Worm (Caenorhabditis elegans) whole organism, L1 larva: Measurements from ENCODE around the gene ver-3.

Experiments used
- Y116A8C.19 ChIP-seq: sonication (generic microtip); optimal IDR thresholded peaks from 2 replicates; lab custom pipeline; 2016; ENCODE audit warnings: missing compliant biosample characterization, missing genetic modification characterization, borderline replicate concordance
- ama-1 ChIP-seq: fragments of 150-350 bp; optimal IDR thresholded peaks from 2 replicates; lab custom pipeline; 2014
- egl-13 ChIP-seq: sonication (generic microtip); optimal IDR thresholded peaks from 2 replicates; lab custom pipeline; 2016; ENCODE audit warnings: missing genotype, missing genetic modification reagents, missing genetic modification characterization, missing compliant biosample characterization
- snu-23 ChIP-seq: sonication (generic microtip); optimal IDR thresholded peaks from 2 replicates; lab custom pipeline; 2016; ENCODE audit warnings: missing genetic modification characterization, missing compliant biosample characterization
- sptf-1 ChIP-seq: fragments of 150-350 bp; optimal IDR thresholded peaks from 2 replicates; lab custom pipeline; 2014; ENCODE audit warnings: missing biosample characterization, missing genetic modification characterization
- tlp-1 ChIP-seq: fragments of 150-350 bp; optimal IDR thresholded peaks from 2 replicates; lab custom pipeline; 2014; ENCODE audit warnings: missing biosample characterization, missing genetic modification characterization
- unc-30 ChIP-seq: sonication (generic microtip); optimal IDR thresholded peaks from 2 replicates; lab custom pipeline; 2017; ENCODE audit warnings: missing biosample characterization, missing genetic modification characterization

- TF ChIP-seq tlp-1 (tag; lab: Kevin White, UChicago) (no peak), Y116A8C.19 (tag; lab: Kevin White, UChicago) (no peak), sptf-1 (tag; lab: Kevin White, UChicago) (no peak), ama-1 (no peak), unc-30 (tag; lab: Kevin White, UChicago) (no peak), snu-23 (GFP tag; lab: Kevin White, UChicago) (no peak), egl-13 (tag; lab: Kevin White, UChicago) (no peak)
Measured at ce11 chrX:10991352-10992172, 715 bp upstream of the ver-3 start.
